Worm (Caenorhabditis elegans): Measurements from ENCODE around the gene glb-22.

DNA sequence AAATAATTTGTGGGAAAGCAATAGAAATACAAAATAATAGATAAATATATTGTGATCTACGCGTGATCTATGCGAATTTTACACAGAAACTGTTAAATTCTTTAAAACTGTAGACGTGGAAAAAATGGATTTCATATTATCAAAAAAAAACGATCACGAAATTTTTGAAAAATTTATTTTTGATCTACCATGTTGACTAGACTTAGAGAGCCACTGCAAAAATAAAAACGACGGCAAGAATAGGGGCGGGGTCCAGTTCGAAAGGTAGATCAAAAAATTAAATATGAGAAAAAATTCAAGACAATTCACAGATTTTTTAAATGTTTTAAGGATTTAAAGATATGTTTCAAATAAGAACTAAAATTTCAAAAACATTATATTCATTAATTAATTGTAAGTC lies 38.0 kb downstream of the glb-22 start:
- no peak for TF ChIP-seq pax-1 (tag; optimal IDR thresholded peaks at IDR 0.05)
- no peak for TF ChIP-seq sox-4 (tag; optimal IDR thresholded peaks at IDR 0.05)
- no peak for TF ChIP-seq ama-1 (optimal IDR thresholded peaks at IDR 0.05)
- no peak for TF ChIP-seq ceh-18 (tag; optimal IDR thresholded peaks at IDR 0.05)
- TF ChIP-seq nhr-11 (tag; optimal IDR thresholded peaks at IDR 0.05), result no peak
- no peak for TF ChIP-seq Y22D7AL.16 (tag; optimal IDR thresholded peaks at IDR 0.05)
- TF ChIP-seq unc-55 (GFP tag; optimal IDR thresholded peaks at IDR 0.05), result no peak
- TF ChIP-seq hlh-8 (tag; optimal IDR thresholded peaks at IDR 0.05), result no peak
- TF ChIP-seq pha-4 (tag; optimal IDR thresholded peaks at IDR 0.05), result no peak
- no peak for TF ChIP-seq pag-3 (tag; optimal IDR thresholded peaks at IDR 0.05; ENCODE audit: borderline replicate concordance)
- no peak for TF ChIP-seq lin-11 (tag; optimal IDR thresholded peaks at IDR 0.05)
- no peak for TF ChIP-seq hlh-6 (tag; optimal IDR thresholded peaks at IDR 0.05)
- no peak for TF ChIP-seq elt-4 (tag; optimal IDR thresholded peaks at IDR 0.05)
